Fruit fly (Drosophila melanogaster): Measurements from ENCODE around the gene Nemp.

Gene Nemp

DNA sequence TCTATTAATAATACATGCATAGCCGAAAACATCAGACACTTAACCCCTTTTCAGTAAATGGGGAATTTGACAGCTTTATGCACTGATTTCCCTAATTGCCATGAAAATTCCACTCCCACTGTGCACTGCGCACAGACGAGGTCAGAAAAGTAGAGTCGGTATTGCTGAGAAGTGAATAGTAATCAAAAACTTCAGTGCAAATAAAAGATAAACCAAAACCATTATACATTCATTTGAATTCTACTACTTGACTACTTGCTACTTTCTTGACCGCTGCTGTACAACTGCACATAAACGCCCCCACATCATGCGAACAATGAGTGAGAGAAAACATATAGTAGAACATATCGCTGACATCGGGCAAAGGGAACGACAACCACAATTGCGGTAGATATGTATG is 36.6 kb upstream of the Nemp start (continued):
- TF ChIP-seq CG3065 (GFP tag; optimal IDR thresholded peaks at IDR 0.05) (peak; percentile 65), Nf-YC (tag; optimal IDR thresholded peaks at IDR 0.05) (peak; percentile 1), CG2129 (GFP tag; IDR thresholded peaks at IDR 0.05; ENCODE audit: partially characterized antibody) (no peak), pzg (GFP tag; optimal IDR thresholded peaks at IDR 0.05) (no peak), dimm (GFP tag; IDR thresholded peaks at IDR 0.05) (peak; percentile 80), Fer2 (tag; optimal IDR thresholded peaks at IDR 0.05) (peak; percentile 29), slou (GFP tag; optimal IDR thresholded peaks at IDR 0.05) (peak; percentile 63), ttk (GFP tag; IDR thresholded peaks at IDR 0.05) (peak; percentile 90), luna (GFP tag; optimal IDR thresholded peaks at IDR 0.05) (no peak), CG7928 (GFP tag; optimal IDR thresholded peaks at IDR 0.05) (peak; percentile 1), rib (GFP tag; IDR thresholded peaks at IDR 0.05) (peak; percentile 40; the same call in 1 of the 2 replicates), Hr3 (GFP tag; optimal IDR thresholded peaks at IDR 0.05) (peak; percentile 78), br (optimal IDR thresholded peaks at IDR 0.05) (no peak), CG10462 (GFP tag; optimal IDR thresholded peaks at IDR 0.05) (peak; percentile 74), Taf1 (GFP tag; IDR thresholded peaks at IDR 0.05) (0 out of 2 replicates have a peak, but pooled peaks have one; percentile 33), D19A (tag; optimal IDR thresholded peaks at IDR 0.05) (peak; percentile 80), CG12744 (GFP tag; optimal IDR thresholded peaks at IDR 0.05) (peak; percentile 35), CG1529 (GFP tag; optimal IDR thresholded peaks at IDR 0.05) (peak; percentile 88), crol (GFP tag; IDR thresholded peaks at IDR 0.05) (peak; percentile 52), Antp (GFP tag; optimal IDR thresholded peaks at IDR 0.05) (peak; percentile 91), wek (GFP tag; optimal IDR thresholded peaks at IDR 0.05) (peak; percentile 74), CG9797 (GFP tag; optimal IDR thresholded peaks at IDR 0.05) (no peak), Lpt (GFP tag; optimal IDR thresholded peaks at IDR 0.05) (no peak), gsb-n (tag; optimal IDR thresholded peaks at IDR 0.05) (peak; percentile 90), ranshi (GFP tag; IDR thresholded peaks at IDR 0.05) (peak; percentile 87), Camta (GFP tag; optimal IDR thresholded peaks at IDR 0.05) (peak; percentile 80), Sin3A (optimal IDR thresholded peaks at IDR 0.05) (no peak), stc (GFP tag; IDR thresholded peaks at IDR 0.05) (peak; percentile 87), Fer3 (tag; optimal IDR thresholded peaks at IDR 0.05) (peak; percentile 69), en (GFP tag; optimal IDR thresholded peaks at IDR 0.05) (peak; percentile 64), CG7745 (tag; optimal IDR thresholded peaks at IDR 0.05) (no peak), corto (GFP tag; optimal IDR thresholded peaks at IDR 0.05) (no peak), CG7786 (GFP tag; optimal IDR thresholded peaks at IDR 0.05) (peak; percentile 81), CG8924 (tag; optimal IDR thresholded peaks at IDR 0.05) (peak; percentile 83), bigmax (GFP tag; optimal IDR thresholded peaks at IDR 0.05) (no peak), tin (GFP tag; optimal IDR thresholded peaks at IDR 0.05) (peak; percentile 85), CG5953 (GFP tag; IDR thresholded peaks at IDR 0.05) (peak; percentile 82), HmgZ (tag; optimal IDR thresholded peaks at IDR 0.05) (peak; percentile 69), slbo (GFP tag; IDR thresholded peaks at IDR 0.05) (peak; percentile 82), Spps (tag; optimal IDR thresholded peaks at IDR 0.05) (peak; percentile 71), NK7.1 (GFP tag; optimal IDR thresholded peaks at IDR 0.05) (peak; percentile 51), dysf (GFP tag; IDR thresholded peaks at IDR 0.05) (peak; percentile 88), CG8944 (GFP tag; optimal IDR thresholded peaks at IDR 0.05) (peak; percentile 84), CG1647 (GFP tag; optimal IDR thresholded peaks at IDR 0.05) (peak; percentile 79), her (GFP tag; optimal IDR thresholded peaks at IDR 0.05) (peak; percentile 77), otp (GFP tag; IDR thresholded peaks at IDR 0.05) (peak; percentile 87), CG4730 (GFP tag; IDR thresholded peaks at IDR 0.05) (peak; percentile 68), CG17186 (GFP tag; optimal IDR thresholded peaks at IDR 0.05) (peak; percentile 35), CG34224 (GFP tag; IDR thresholded peaks at IDR 0.05; ENCODE audit: partially characterized antibody) (no peak), Atf6 (GFP tag; IDR thresholded peaks at IDR 0.05) (peak; percentile 66; the same call in 1 of the 2 replicates), CG10654 (GFP tag; optimal IDR thresholded peaks at IDR 0.05) (peak; percentile 84), Fer1 (GFP tag; optimal IDR thresholded peaks at IDR 0.05) (peak; percentile 65), Hand (GFP tag; optimal IDR thresholded peaks at IDR 0.05) (no peak)

All from whole organism, embryonic.